Fruit fly (Drosophila melanogaster): ENCODE results near the gene CG10853.

Gene CG10853

DNA sequence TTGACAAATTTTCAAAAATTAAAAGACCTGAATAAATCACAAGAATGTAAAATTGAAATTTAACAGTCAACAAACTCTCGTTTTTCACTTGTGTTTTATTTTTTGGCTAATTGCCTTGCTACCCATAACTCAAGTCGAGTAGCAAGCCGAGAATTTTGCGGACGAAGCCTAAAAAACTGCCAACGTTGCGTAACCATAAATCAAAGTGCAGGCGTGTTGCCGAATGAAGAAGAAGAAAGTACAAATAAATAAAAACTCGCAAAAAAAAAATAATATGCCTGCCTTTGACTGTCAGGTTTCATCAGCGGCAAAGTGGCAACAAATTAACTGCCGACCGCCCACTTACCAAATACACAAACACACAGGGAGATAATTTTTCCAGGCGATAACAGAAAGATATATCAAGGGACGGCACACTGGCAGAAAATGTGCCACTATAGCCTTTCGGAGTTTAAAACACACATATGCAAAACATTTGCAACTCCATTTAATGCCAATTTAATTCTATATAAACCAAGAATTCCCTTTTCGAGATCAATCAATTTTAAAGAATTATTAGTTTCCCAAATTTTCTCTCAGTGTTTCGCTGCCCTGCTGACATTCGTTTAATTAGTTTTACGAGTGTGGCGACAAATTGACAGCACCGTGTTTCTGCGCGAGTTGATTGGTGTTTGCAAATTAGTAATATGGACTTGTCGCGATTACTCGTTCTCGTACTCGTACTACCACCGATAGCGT, 19.3 kb upstream of the CG10853 start (continued):
- TF ChIP-seq Atf3 (GFP tag; optimal IDR thresholded peaks at IDR 0.05) (peak; percentile 64), Ptx1 (GFP tag; IDR thresholded peaks at IDR 0.05) (peak; percentile 88), CG13775 (GFP tag; optimal IDR thresholded peaks at IDR 0.05) (peak; percentile 81), CG11085 (GFP tag; IDR thresholded peaks at IDR 0.05) (peak; percentile 81), TFAM (GFP tag; optimal IDR thresholded peaks at IDR 0.05) (no peak), Mes4 (GFP tag; optimal IDR thresholded peaks at IDR 0.05) (peak; percentile 78), CG17912 (GFP tag; optimal IDR thresholded peaks at IDR 0.05) (peak; percentile 20), GATAe (GFP tag; conservative IDR thresholded peaks at IDR 0.05) (peak; percentile 93), pzg (GFP tag; optimal IDR thresholded peaks at IDR 0.05) (peak; percentile 16), hth (optimal IDR thresholded peaks at IDR 0.05) (no peak), CG10462 (GFP tag; optimal IDR thresholded peaks at IDR 0.05) (peak; percentile 54), D (optimal IDR thresholded peaks at IDR 0.05) (no peak), D (GFP tag; optimal IDR thresholded peaks at IDR 0.05) (peak; percentile 40), Six4 (GFP tag; optimal IDR thresholded peaks at IDR 0.05) (peak; percentile 55)

DNA sequence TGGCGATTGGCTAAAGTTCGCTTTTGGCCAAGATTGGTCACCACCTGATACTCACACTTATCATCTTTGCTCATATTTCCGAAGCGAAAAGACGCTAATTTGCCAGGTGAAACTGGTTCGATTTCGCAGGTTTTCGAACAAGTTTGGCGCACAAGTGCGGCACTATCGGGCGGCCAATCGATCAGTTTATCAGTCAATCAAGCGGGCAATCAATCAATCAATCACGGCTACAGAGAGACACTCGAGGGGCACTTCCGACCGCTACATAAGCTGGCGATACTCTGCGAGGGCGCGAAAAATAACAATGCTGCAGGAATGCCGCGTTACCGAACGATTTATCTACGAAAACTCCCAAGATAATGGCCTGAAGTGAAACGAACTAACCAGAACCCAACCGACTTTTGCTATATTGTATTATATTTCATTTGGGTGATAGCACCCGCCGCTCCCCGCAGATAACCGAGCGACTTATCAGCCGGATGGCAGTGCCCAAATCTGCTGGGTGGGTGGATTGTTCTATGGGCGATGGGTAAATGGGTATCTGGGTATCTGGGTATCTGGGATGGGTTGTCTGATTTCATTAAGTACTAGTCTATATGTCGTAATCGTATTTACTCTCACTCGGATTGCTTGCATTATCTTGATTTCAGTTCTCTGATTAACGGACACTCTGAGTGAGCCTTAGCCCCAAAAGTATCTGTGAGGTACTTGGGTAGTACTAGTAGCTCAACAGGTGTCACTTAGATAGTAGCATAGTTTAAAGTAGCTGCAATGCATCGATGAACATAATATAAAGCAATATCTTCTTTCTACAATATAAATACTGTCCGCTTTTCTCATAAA, 18.5 kb upstream of the CG10853 start:
- no peak for TF ChIP-seq zf30C (GFP tag; optimal IDR thresholded peaks at IDR 0.05)
- TF ChIP-seq CG12769 (tag; optimal IDR thresholded peaks at IDR 0.05) = peak; percentile 37
- no peak for TF ChIP-seq slbo (GFP tag; IDR thresholded peaks at IDR 0.05)
- peak; percentile 9 for TF ChIP-seq Hmr (GFP tag; optimal IDR thresholded peaks at IDR 0.05)
- TF ChIP-seq sug (tag; optimal IDR thresholded peaks at IDR 0.05) = peak; percentile 74
- TF ChIP-seq CG8281 (tag; optimal IDR thresholded peaks at IDR 0.05) = peak; percentile 97
- peak; percentile 17 for TF ChIP-seq gro (GFP tag; optimal IDR thresholded peaks at IDR 0.05)
- TF ChIP-seq exex (tag; optimal IDR thresholded peaks at IDR 0.05) = peak; percentile 82
- peak; percentile 35; the same call in 1 of the 4 replicates for TF ChIP-seq chinmo (GFP tag; IDR thresholded peaks at IDR 0.05; ENCODE audit: partially characterized antibody)
- peak; percentile 79 for TF ChIP-seq crol (GFP tag; IDR thresholded peaks at IDR 0.05)
- peak; percentile 7 for TF ChIP-seq Deaf1 (tag; optimal IDR thresholded peaks at IDR 0.05)
- TF ChIP-seq GATAe (GFP tag; conservative IDR thresholded peaks at IDR 0.05) = peak; percentile 93
- peak; percentile 21 for TF ChIP-seq Med (GFP tag)
- TF ChIP-seq CG10543 (GFP tag; optimal IDR thresholded peaks at IDR 0.05) = peak; percentile 69
- peak in 1 of 2 experiments; percentile 75 for TF ChIP-seq Pdp1 (GFP tag; optimal IDR thresholded peaks at IDR 0.05)
- TF ChIP-seq Lim3 (GFP tag; IDR thresholded peaks at IDR 0.05) = peak; percentile 72; the same call in 1 of the 2 replicates
- peak; percentile 29 for TF ChIP-seq Fer1 (GFP tag; optimal IDR thresholded peaks at IDR 0.05)
- no peak for TF ChIP-seq CoRest (tag; optimal IDR thresholded peaks at IDR 0.05)
- peak; percentile 25 for TF ChIP-seq CG13894 (tag; optimal IDR thresholded peaks at IDR 0.05)
- peak; percentile 99 for TF ChIP-seq grn (GFP tag; optimal IDR thresholded peaks at IDR 0.05)
- peak; percentile 31 for TF ChIP-seq Hey (tag; optimal IDR thresholded peaks at IDR 0.05)
- TF ChIP-seq CG8290 (GFP tag; optimal IDR thresholded peaks at IDR 0.05) = no peak
- TF ChIP-seq CG8290 (tag; optimal IDR thresholded peaks at IDR 0.05) = peak in 1 of 2 experiments; percentile 43
- peak; percentile 45 for TF ChIP-seq HmgZ (tag; optimal IDR thresholded peaks at IDR 0.05)
- peak; percentile 74 for TF ChIP-seq CG34376 (GFP tag; optimal IDR thresholded peaks at IDR 0.05)
- TF ChIP-seq B-H2 (GFP tag; optimal IDR thresholded peaks at IDR 0.05) = peak; percentile 9
- TF ChIP-seq lab (GFP tag; optimal IDR thresholded peaks at IDR 0.05) = peak; percentile 39
- TF ChIP-seq CrebB (tag; optimal IDR thresholded peaks at IDR 0.05) = peak; percentile 0
- peak; percentile 85 for TF ChIP-seq mirr (GFP tag; optimal IDR thresholded peaks at IDR 0.05)
- TF ChIP-seq so (GFP tag; IDR thresholded peaks at IDR 0.05) = 0 out of 3 replicates have a peak, but pooled peaks have one; percentile 7
- no peak for TF ChIP-seq CG15479 (GFP tag; optimal IDR thresholded peaks at IDR 0.05)
- TF ChIP-seq ham (GFP tag; IDR thresholded peaks at IDR 0.05) = 0 out of 2 replicates have a peak, but pooled peaks have one; percentile 48
- peak; percentile 89 for TF ChIP-seq sd (tag; optimal IDR thresholded peaks at IDR 0.05)
- no peak for TF ChIP-seq repo (GFP tag; optimal IDR thresholded peaks at IDR 0.05)
